Worm (Caenorhabditis elegans) whole organism, L3 larva: ENCODE data around the gene srj-10.

Experiments
- ama-1 ChIP-seq: fragments of 150-350 bp; optimal IDR thresholded peaks from 2 replicates; lab custom pipeline; 2018
- elt-1 ChIP-seq: fragments of 150-350 bp; optimal IDR thresholded peaks from 2 replicates; lab custom pipeline; 2014; ENCODE audit warnings: missing biosample characterization, missing genetic modification characterization
- fos-1 ChIP-seq: fragments of 150-350 bp; optimal IDR thresholded peaks from 2 replicates; lab custom pipeline; 2014; ENCODE audit warnings: missing biosample characterization, missing genetic modification characterization
- nhr-12 ChIP-seq: fragments of 150-350 bp; optimal IDR thresholded peaks from 2 replicates; lab custom pipeline; 2014; ENCODE audit warnings: missing biosample characterization, missing genetic modification characterization
- snpc-4 ChIP-seq: fragments of 150-350 bp; optimal IDR thresholded peaks from 2 replicates; lab custom pipeline; 2014; ENCODE audit warnings: missing biosample characterization, missing genetic modification characterization
- unc-39 ChIP-seq: sonication (generic microtip); optimal IDR thresholded peaks from 4 replicates; lab custom pipeline; 2017; ENCODE audit warnings: missing biosample characterization, missing genetic modification characterization
- unc-62 ChIP-seq: fragments of 150-350 bp; sonication (generic microtip); optimal IDR thresholded peaks from 4 replicates; lab custom pipeline; 2014; ENCODE audit warnings: missing biosample characterization, missing genetic modification reagents, missing genetic modification characterization

- TF ChIP-seq nhr-12 (no peak), fos-1 (no peak), snpc-4 (no peak), unc-62 (no peak), unc-39 (tag; lab: Kevin White, UChicago) (no peak), elt-1 (no peak), ama-1 (lab: Kevin White, UChicago) (no peak)
These were observed 26.2 kb downstream of the srj-10 start, which contains the start of gene str-198 for ce11 chrV:16047508-16047907.
